Worm (Caenorhabditis elegans): ENCODE measurements around the gene T08D10.3.

Gene T08D10.3

ce11 chrX:11969085-11969484 lies 13.9 kb downstream of the T08D10.3 start:
- TF ChIP-seq xbp-1 (tag; optimal IDR thresholded peaks at IDR 0.05) (peak; percentile 0), nhr-71 (tag; optimal IDR thresholded peaks at IDR 0.05) (peak; percentile 42), lin-14 (GFP tag; optimal IDR thresholded peaks at IDR 0.05) (peak; percentile 26), unc-62 (GFP tag; optimal IDR thresholded peaks at IDR 0.05) (no peak), nhr-237 (tag; optimal IDR thresholded peaks at IDR 0.05) (peak; percentile 19), blmp-1 (tag; optimal IDR thresholded peaks at IDR 0.05) (peak; percentile 4), egl-27 (tag; optimal IDR thresholded peaks at IDR 0.05) (no peak), dsc-1 (tag; optimal IDR thresholded peaks at IDR 0.05) (peak; percentile 77), nhr-90 (tag; optimal IDR thresholded peaks at IDR 0.05; ENCODE audit: poor library complexity) (no peak), isw-1 (GFP tag; IDR thresholded peaks at IDR 0.05) (no peak), elt-2 (tag; optimal IDR thresholded peaks at IDR 0.05) (no peak), nhr-77 (tag; optimal IDR thresholded peaks at IDR 0.05) (no peak), unc-86 (tag; optimal IDR thresholded peaks at IDR 0.05) (no peak), grh-1 (GFP tag; IDR thresholded peaks at IDR 0.05) (no peak), nhr-47 (tag; optimal IDR thresholded peaks at IDR 0.05) (peak; percentile 27), C16A3.4 (tag; optimal IDR thresholded peaks at IDR 0.05) (no peak), mep-1 (tag; optimal IDR thresholded peaks at IDR 0.05) (peak; percentile 1), snu-23 (GFP tag; optimal IDR thresholded peaks at IDR 0.05) (peak; percentile 4), jun-1 (tag; optimal IDR thresholded peaks at IDR 0.05) (no peak), fkh-8 (tag; optimal IDR thresholded peaks at IDR 0.05) (peak; percentile 81), swsn-7 (tag; optimal IDR thresholded peaks at IDR 0.05) (no peak), rnt-1 (tag; optimal IDR thresholded peaks at IDR 0.05) (no peak), nhr-11 (tag; optimal IDR thresholded peaks at IDR 0.05) (no peak), pax-3 (tag; optimal IDR thresholded peaks at IDR 0.05) (peak; percentile 21)

ce11 chrX:11969554-11969953 lies 14.3 kb downstream of the T08D10.3 start:
- no peak for TF ChIP-seq efl-1 (optimal IDR thresholded peaks at IDR 0.05)
- TF ChIP-seq efl-1 (GFP tag; optimal IDR thresholded peaks at IDR 0.05 in 1 of 2), result peak in 1 of 2 experiments; percentile 19
- no peak for TF ChIP-seq mep-1 (tag; optimal IDR thresholded peaks at IDR 0.05)
- TF ChIP-seq nhr-90 (tag; optimal IDR thresholded peaks at IDR 0.05; ENCODE audit: poor library complexity), result no peak
- peak; percentile 60 for TF ChIP-seq nhr-85 (tag)

- no peak for TF ChIP-seq vab-15 (tag; optimal IDR thresholded peaks at IDR 0.05)
- TF ChIP-seq ceh-88 (GFP tag; IDR thresholded peaks at IDR 0.05), result no peak
Observed at ce11 chrX:11971323-11971722, 16.1 kb downstream of the T08D10.3 start.

DNA sequence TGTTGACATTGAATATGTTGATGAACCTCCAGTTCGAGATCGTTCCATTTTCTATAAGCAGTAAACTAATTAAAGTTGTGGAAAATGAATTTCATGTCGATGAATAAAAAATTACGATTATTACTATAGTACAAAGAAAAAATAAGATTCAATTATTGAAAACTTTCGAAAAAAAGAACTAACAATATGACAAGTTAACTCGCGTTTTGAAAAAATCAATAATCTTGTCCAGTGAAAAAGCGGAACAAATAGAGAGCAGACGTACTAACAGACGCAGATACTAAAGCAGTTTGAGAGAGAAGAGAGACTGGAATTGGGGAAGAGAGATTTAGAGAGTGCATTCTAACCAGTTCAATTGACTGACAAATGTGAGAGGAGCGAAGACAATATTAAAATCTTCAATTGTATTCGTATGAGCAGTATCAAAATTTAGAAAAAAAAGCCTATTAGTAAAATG lies 19.4 kb downstream of the T08D10.3 start, which contains the start of gene set-6:
set-6 (minus strand) TSS at position 51 of the 457 bp plus-strand sequence.
- peak in 2 of 3 experiments; percentile 17 to 30 for TF ChIP-seq ceh-82 (tag; optimal IDR thresholded peaks at IDR 0.05)
- peak; percentile 44 for TF ChIP-seq mep-1 (tag; optimal IDR thresholded peaks at IDR 0.05)
- peak in 1 of 2 experiments; percentile 49 for TF ChIP-seq lsy-2 (tag; optimal IDR thresholded peaks at IDR 0.05)
- TF ChIP-seq fkh-8 (tag; optimal IDR thresholded peaks at IDR 0.05), result no peak
- TF ChIP-seq zip-4 (GFP tag; optimal IDR thresholded peaks at IDR 0.05), result no peak
- TF ChIP-seq aly-2 (tag; optimal IDR thresholded peaks at IDR 0.05), result no peak
- TF ChIP-seq nhr-12 (tag; optimal IDR thresholded peaks at IDR 0.05), result no peak
- peak; percentile 22 for TF ChIP-seq swsn-7 (tag; optimal IDR thresholded peaks at IDR 0.05)
- peak in 1 of 2 experiments; percentile 7 for TF ChIP-seq lin-35 (GFP tag; optimal IDR thresholded peaks at IDR 0.05)
- peak; percentile 23 for TF ChIP-seq nhr-20 (tag; optimal IDR thresholded peaks at IDR 0.05)
- TF ChIP-seq nhr-47 (tag; optimal IDR thresholded peaks at IDR 0.05), result peak; percentile 5
- peak in 1 of 2 experiments; percentile 47 for TF ChIP-seq efl-1 (optimal IDR thresholded peaks at IDR 0.05)
- TF ChIP-seq efl-1 (GFP tag; optimal IDR thresholded peaks at IDR 0.05 in 1 of 2), result no peak
- peak; percentile 2 for TF ChIP-seq rnt-1 (tag; optimal IDR thresholded peaks at IDR 0.05)
- TF ChIP-seq lir-3 (tag; optimal IDR thresholded peaks at IDR 0.05; ENCODE audit: poor library complexity), result peak; percentile 20
- peak; percentile 30 for TF ChIP-seq nhr-71 (tag; optimal IDR thresholded peaks at IDR 0.05)
- TF ChIP-seq elt-3 (tag; optimal IDR thresholded peaks at IDR 0.05), result no peak
- peak; percentile 57 for TF ChIP-seq lin-14 (GFP tag; optimal IDR thresholded peaks at IDR 0.05)
- TF ChIP-seq snu-23 (GFP tag; optimal IDR thresholded peaks at IDR 0.05), result peak; percentile 55
